Worm (Caenorhabditis elegans) whole organism, L2 larva: ENCODE measurements around the gene F36H5.13.

Experiments
- ZK546.5 ChIP-seq: sonication (generic microtip); optimal IDR thresholded peaks from 2 replicates; lab custom pipeline; 2017; ENCODE audit warnings: missing biosample characterization, missing genetic modification characterization
- lin-13 ChIP-seq: fragments of 150-350 bp; optimal IDR thresholded peaks from 2 replicates; lab custom pipeline; 2014; ENCODE audit warnings: missing biosample characterization, missing genetic modification reagents, missing genetic modification characterization
- zag-1 ChIP-seq: fragments of 150-350 bp; optimal IDR thresholded peaks from 2 replicates; lab custom pipeline; 2014; ENCODE audit warnings: missing biosample characterization, missing genetic modification characterization

- TF ChIP-seq lin-13, result no peak
- no peak for TF ChIP-seq zag-1
- TF ChIP-seq ZK546.5, result no peak
Observed at ce11 chrII:1722394-1722793, 27.9 kb downstream of the F36H5.13 start, which contains the start of the genes fbxb-5 and btb-8.
